Worm (Caenorhabditis elegans) whole organism, L3 larva: Measurements from ENCODE around the gene D1022.9.

Source experiments
- R02D3.7 ChIP-seq: fragments of 150-350 bp; optimal IDR thresholded peaks from 2 replicates; lab custom pipeline; 2014; ENCODE audit warnings: missing biosample characterization, missing genetic modification characterization
- ceh-9 ChIP-seq: sonication (generic microtip); optimal IDR thresholded peaks from 2 replicates; lab custom pipeline; 2018; ENCODE audit warnings: missing biosample characterization, missing genetic modification characterization
- daf-12 ChIP-seq: fragments of 150-350 bp; optimal IDR thresholded peaks from 2 replicates; lab custom pipeline; 2014; ENCODE audit warnings: missing biosample characterization, missing genetic modification reagents, missing genetic modification characterization
- elt-2 ChIP-seq: sonication (generic microtip); optimal IDR thresholded peaks from 2 replicates; lab custom pipeline; 2016; ENCODE audit warnings: missing genetic modification reagents, mild to moderate bottlenecking, missing genetic modification characterization, missing compliant biosample characterization
- fkh-10 ChIP-seq: sonication (generic microtip); optimal IDR thresholded peaks from 2 replicates; lab custom pipeline; 2017; ENCODE audit warnings: missing biosample characterization, missing genetic modification reagents, missing genetic modification characterization
- fos-1 ChIP-seq: fragments of 150-350 bp; optimal IDR thresholded peaks from 2 replicates; lab custom pipeline; 2014; ENCODE audit warnings: missing biosample characterization, missing genetic modification characterization
- hmg-11 ChIP-seq: sonication (generic microtip); optimal IDR thresholded peaks from 2 replicates; lab custom pipeline; 2016; ENCODE audit warnings: missing genetic modification characterization, missing compliant biosample characterization
- lin-15B ChIP-seq: fragments of 150-350 bp; optimal IDR thresholded peaks from 2 replicates; lab custom pipeline; 2014; ENCODE audit warnings: missing biosample characterization, missing genetic modification characterization
- nhr-77 ChIP-seq: fragments of 150-350 bp; optimal IDR thresholded peaks from 2 replicates; lab custom pipeline; 2014; ENCODE audit warnings: missing biosample characterization, missing genetic modification characterization
- pqm-1 ChIP-seq: fragments of 150-350 bp; optimal IDR thresholded peaks from 2 replicates; lab custom pipeline; 2017; ENCODE audit warnings: missing biosample characterization, missing genetic modification characterization, inconsistent platforms
- unc-39 ChIP-seq: sonication (generic microtip); optimal IDR thresholded peaks from 4 replicates; lab custom pipeline; 2017; ENCODE audit warnings: missing biosample characterization, missing genetic modification characterization
- ztf-4 ChIP-seq: fragments of 150-350 bp; optimal IDR thresholded peaks from 2 replicates; lab custom pipeline; 2014; ENCODE audit warnings: missing biosample characterization, missing genetic modification characterization

DNA sequence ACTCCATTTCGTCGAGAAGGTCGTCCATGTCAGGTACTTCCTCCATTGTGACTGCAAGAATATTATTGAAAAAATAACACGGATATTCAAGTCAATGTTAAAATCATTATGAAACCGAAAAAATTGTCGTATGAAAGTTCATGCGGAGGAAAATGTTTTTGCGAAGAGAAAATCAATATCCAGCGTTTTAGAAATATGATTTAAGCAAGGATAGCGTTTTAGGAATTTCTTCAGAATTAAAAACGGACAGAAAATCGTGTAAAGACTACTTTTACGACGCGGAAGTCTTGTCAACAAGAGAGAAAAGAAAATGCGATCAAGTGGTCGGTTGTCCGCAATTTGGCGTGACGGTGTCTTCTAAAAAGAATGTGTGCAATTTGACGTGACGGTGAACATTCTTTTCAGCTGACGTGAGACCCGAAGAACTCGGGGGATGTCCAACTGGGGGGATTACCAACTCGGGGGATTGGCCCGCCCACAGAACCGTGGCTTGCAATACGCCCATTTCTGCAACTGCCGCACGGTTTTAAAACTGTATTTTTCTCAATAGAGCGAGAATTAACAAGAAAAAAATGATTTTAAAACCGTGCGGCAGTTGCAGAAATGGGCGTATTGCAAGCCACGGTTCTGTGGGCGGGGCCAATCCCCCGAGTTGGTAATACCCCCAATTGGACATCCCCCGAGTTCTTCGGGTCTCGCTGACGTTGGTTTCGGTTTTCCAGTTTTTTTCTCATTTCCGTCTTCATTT, 10.8 kb downstream of the D1022.9 start, which contains the start of the genes aka-1 and ubc-6:
- TF ChIP-seq unc-39 (tag; lab: Kevin White, UChicago) (no peak), elt-2 (tag; lab: Kevin White, UChicago) (peak; percentile 60), hmg-11 (tag; lab: Kevin White, UChicago) (peak; percentile 85), nhr-77 (tag; lab: Kevin White, UChicago) (no peak), fos-1 (tag; lab: Kevin White, UChicago) (peak; percentile 31), fkh-10 (GFP tag; lab: Kevin White, UChicago) (no peak), lin-15B (peak; percentile 80), pqm-1 (peak; percentile 13), R02D3.7 (peak; percentile 79), ztf-4 (no peak), daf-12 (no peak), ceh-9 (tag; lab: Kevin White, UChicago) (no peak)
